Worm (Caenorhabditis elegans) whole organism, L4/young adult: ENCODE data around the gene F09C6.12.

Experiments used
- W03F9.2 ChIP-seq: fragments of 150-350 bp; optimal IDR thresholded peaks from 2 replicates; lab custom pipeline; 2014; ENCODE audit warnings: missing biosample characterization, missing genetic modification characterization
- him-1 ChIP-seq: sonication (generic microtip); optimal IDR thresholded peaks from 2 replicates; lab custom pipeline; 2016; ENCODE audit warnings: missing genotype, missing genetic modification reagents, missing genetic modification characterization, missing compliant biosample characterization

DNA sequence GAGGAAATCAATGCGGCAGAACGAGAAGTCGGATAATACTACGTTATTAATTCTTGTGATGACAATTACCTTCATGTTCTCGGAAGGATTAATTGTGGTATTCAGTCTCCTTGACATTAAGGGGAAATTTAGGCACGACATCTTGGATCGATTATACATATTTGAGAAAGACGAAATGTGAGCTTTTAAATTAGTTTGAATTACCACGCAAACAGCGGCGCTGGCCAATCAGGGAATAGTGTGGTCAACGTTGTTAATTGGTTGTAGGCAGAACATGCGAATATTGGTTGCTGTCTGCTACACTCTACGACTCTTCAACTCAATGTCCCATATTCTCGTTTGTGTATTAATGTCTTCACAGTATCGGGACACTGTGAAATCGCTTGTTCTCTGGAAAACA is 7.7 kb upstream of the F09C6.12 start, which contains the start of gene F49A5.10:
- TF ChIP-seq him-1 (no peak), W03F9.2 (no peak)
